Worm (Caenorhabditis elegans) whole organism, mixed stage, embryonic: Measurements from ENCODE around the gene C16C10.13.
A peak's percentile ranks its signal among the peaks of the same experiment; 100 is the strongest.

Source experiments
- bed-3 ChIP-seq: fragments of 200-800 bp; sonication (Bioruptor generic); optimal IDR thresholded peaks from 3 replicates; lab custom pipeline; 2018; ENCODE audit warnings: mild to moderate bottlenecking, missing genetic modification characterization, moderate library complexity, missing compliant biosample characterization
- blmp-1 ChIP-seq: fragments of 150-350 bp; optimal IDR thresholded peaks from 2 replicates; lab custom pipeline; 2014; ENCODE audit warnings: missing biosample characterization, missing genetic modification characterization
- ceh-39 ChIP-seq: fragments of 150-350 bp; optimal IDR thresholded peaks from 2 replicates; lab custom pipeline; 2014; ENCODE audit warnings: missing biosample characterization, missing genetic modification characterization
- ceh-43 ChIP-seq: fragments of 200-800 bp; sonication (Bioruptor generic); optimal IDR thresholded peaks from 2 replicates; lab custom pipeline; 2018; ENCODE audit warnings: mild to moderate bottlenecking, missing genetic modification characterization, moderate library complexity, missing compliant biosample characterization
- ceh-83 ChIP-seq: fragments of 200-800 bp; sonication (Bioruptor generic); optimal IDR thresholded peaks from 2 replicates; lab custom pipeline; 2018; ENCODE audit warnings: mild to moderate bottlenecking, missing genetic modification characterization, missing compliant biosample characterization
- ces-1 ChIP-seq: fragments of 150-350 bp; optimal IDR thresholded peaks from 2 replicates; lab custom pipeline; 2014; ENCODE audit warnings: missing biosample characterization, missing genetic modification reagents, missing genetic modification characterization
- drap-1 ChIP-seq: fragments of 200-800 bp; sonication (Bioruptor generic); optimal IDR thresholded peaks from 3 replicates; lab custom pipeline; 2018; ENCODE audit warnings: mild to moderate bottlenecking, missing genetic modification characterization, missing compliant biosample characterization
- elt-1 ChIP-seq: sonication (generic microtip); optimal IDR thresholded peaks from 2 replicates; lab custom pipeline; 2017; ENCODE audit warnings: missing genetic modification characterization, mild to moderate bottlenecking, missing compliant biosample characterization, antibody characterized with exemption, moderate library complexity, borderline replicate concordance; ENCODE audit not compliant: insufficient read depth
- elt-3 ChIP-seq: fragments of 150-350 bp; optimal IDR thresholded peaks from 2 replicates; lab custom pipeline; 2014; ENCODE audit warnings: missing biosample characterization, missing genetic modification characterization
- flh-1 ChIP-seq: fragments of 200-800 bp; sonication (Bioruptor generic); optimal IDR thresholded peaks from 2 replicates; lab custom pipeline; 2018; ENCODE audit warnings: mild to moderate bottlenecking, missing genetic modification characterization, moderate library complexity, missing compliant biosample characterization
- ham-2 ChIP-seq: fragments of 200-800 bp; sonication (Bioruptor generic); optimal IDR thresholded peaks from 2 replicates; lab custom pipeline; 2018; ENCODE audit warnings: mild to moderate bottlenecking, missing genetic modification characterization, missing compliant biosample characterization
- hlh-1 ChIP-seq: fragments of 150-350 bp; optimal IDR thresholded peaks from 2 replicates; lab custom pipeline; 2014; ENCODE audit warnings: missing biosample characterization, missing genetic modification reagents, missing genetic modification characterization
- lin-13 ChIP-seq: fragments of 150-350 bp; optimal IDR thresholded peaks from 2 replicates; lab custom pipeline; 2014; ENCODE audit warnings: missing biosample characterization, missing genetic modification characterization
- lin-32 ChIP-seq: fragments of 200-800 bp; sonication (Bioruptor generic); optimal IDR thresholded peaks from 2 replicates; lab custom pipeline; 2018; ENCODE audit warnings: mild to moderate bottlenecking, missing genetic modification characterization, missing compliant biosample characterization
- lsy-2 ChIP-seq: fragments of 150-350 bp; optimal IDR thresholded peaks from 2 replicates; lab custom pipeline; 2014; ENCODE audit warnings: missing biosample characterization, missing genetic modification characterization
- mab-5 ChIP-seq: fragments of 150-350 bp; optimal IDR thresholded peaks from 2 replicates; lab custom pipeline; 2014; ENCODE audit warnings: missing biosample characterization, missing genetic modification characterization
- mep-1 ChIP-seq: fragments of 150-350 bp; optimal IDR thresholded peaks from 2 replicates; lab custom pipeline; 2017; ENCODE audit warnings: missing biosample characterization, missing genetic modification reagents, missing genetic modification characterization, inconsistent platforms
- mls-2 ChIP-seq: sonication (generic microtip); optimal IDR thresholded peaks from 2 replicates; lab custom pipeline; 2016; ENCODE audit warnings: mild to moderate bottlenecking, missing genetic modification characterization, moderate library complexity, missing compliant biosample characterization
- nhr-12 ChIP-seq: fragments of 150-350 bp; optimal IDR thresholded peaks from 2 replicates; lab custom pipeline; 2014; ENCODE audit warnings: missing biosample characterization, missing genetic modification characterization
- nhr-237 ChIP-seq: fragments of 150-350 bp; optimal IDR thresholded peaks from 2 replicates; lab custom pipeline; 2014; ENCODE audit warnings: missing biosample characterization, missing genetic modification characterization
- nhr-76 ChIP-seq: sonication (generic microtip); optimal IDR thresholded peaks from 2 replicates; lab custom pipeline; 2017; ENCODE audit warnings: missing biosample characterization, missing genetic modification characterization
- pha-4 ChIP-seq: fragments of 150-350 bp; optimal IDR thresholded peaks from 2 replicates; lab custom pipeline; 2018; ENCODE audit warnings: missing biosample characterization, missing genetic modification reagents, missing genetic modification characterization
- sem-2 ChIP-seq: fragments of 200-800 bp; sonication (Bioruptor generic); optimal IDR thresholded peaks from 2 replicates; lab custom pipeline; 2018; ENCODE audit warnings: mild to moderate bottlenecking, missing genetic modification characterization, missing compliant biosample characterization
- snpc-4 ChIP-seq: fragments of 150-350 bp; optimal IDR thresholded peaks from 2 replicates; lab custom pipeline; 2014; ENCODE audit warnings: missing biosample characterization, missing genetic modification characterization
- sptf-1 ChIP-seq: sonication (generic microtip); optimal IDR thresholded peaks from 2 replicates; lab custom pipeline; 2017; ENCODE audit warnings: mild to moderate bottlenecking, missing genetic modification characterization, moderate library complexity, missing compliant biosample characterization
- tbx-8 ChIP-seq: fragments of 200-800 bp; sonication (Bioruptor generic); optimal IDR thresholded peaks from 2 replicates; lab custom pipeline; 2018; ENCODE audit warnings: mild to moderate bottlenecking, missing genetic modification characterization, moderate library complexity, missing compliant biosample characterization
- unc-120 ChIP-seq: sonication (generic microtip); optimal IDR thresholded peaks from 2 replicates; lab custom pipeline; 2017; ENCODE audit warnings: missing genetic modification characterization, missing compliant biosample characterization; ENCODE audit not compliant: poor library complexity, severe bottlenecking
- unc-39 ChIP-seq: fragments of 150-350 bp; optimal IDR thresholded peaks from 2 replicates; lab custom pipeline; 2014; ENCODE audit warnings: missing biosample characterization, missing genetic modification characterization
- unc-62 ChIP-seq: fragments of 150-350 bp; optimal IDR thresholded peaks from 2 replicates; lab custom pipeline; 2014; ENCODE audit warnings: missing biosample characterization, missing genetic modification reagents, missing genetic modification characterization
- zip-8 ChIP-seq: fragments of 150-350 bp; optimal IDR thresholded peaks from 2 replicates; lab custom pipeline; 2014; ENCODE audit warnings: missing biosample characterization, missing genetic modification characterization
- ztf-11 ChIP-seq: fragments of 150-350 bp; optimal IDR thresholded peaks from 2 replicates; lab custom pipeline; 2014; ENCODE audit warnings: missing biosample characterization, missing genetic modification characterization

Gene C16C10.13

DNA sequence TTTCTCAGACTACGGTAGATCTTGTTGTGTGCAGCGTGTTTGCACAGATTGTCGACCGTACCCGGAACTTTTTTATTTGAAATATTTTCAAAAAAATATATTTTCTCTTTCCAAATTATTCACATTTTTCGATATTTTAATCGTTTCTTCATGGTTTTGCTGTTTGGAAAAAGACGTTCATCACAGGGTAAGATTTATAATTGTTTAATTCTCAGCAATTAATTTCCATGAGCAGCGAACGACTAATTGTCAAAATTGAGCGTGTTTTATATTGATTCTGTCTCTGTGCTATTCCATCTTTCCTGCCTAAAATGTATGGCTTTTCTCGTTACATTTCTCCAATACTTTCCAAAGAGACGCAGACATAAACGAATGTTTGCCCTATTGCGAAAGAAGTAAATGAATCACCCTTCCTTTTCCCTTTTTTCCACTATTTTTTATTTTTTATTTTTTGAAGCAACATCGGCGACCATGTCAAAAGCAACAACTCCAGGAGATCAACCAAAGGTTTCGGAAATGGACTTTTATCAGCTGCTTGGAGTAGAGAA, 14.9 kb downstream of the C16C10.13 start, which contains the start of gene dnj-16:
Gene dnj-16 (plus strand): TSS at position 51 of the 548 bp plus-strand sequence.
- TF ChIP-seq ztf-11 = no peak
- peak; percentile 19 for TF ChIP-seq mep-1 (tag; lab: Kevin White, UChicago)
- TF ChIP-seq blmp-1 = no peak
- peak; percentile 11 for TF ChIP-seq lsy-2 (tag; lab: Kevin White, UChicago)
- TF ChIP-seq elt-1 (tag; lab: Kevin White, UChicago) = no peak
- TF ChIP-seq bed-3 (GFP tag; lab: Kevin White, UChicago) = no peak
- TF ChIP-seq elt-3 (tag; lab: Kevin White, UChicago) = no peak
- peak; percentile 83 for TF ChIP-seq ces-1
- TF ChIP-seq ham-2 (GFP tag; lab: Kevin White, UChicago) = no peak
- TF ChIP-seq pha-4 (tag; lab: Kevin White, UChicago) = no peak
- TF ChIP-seq mab-5 (tag; lab: Kevin White, UChicago) = no peak
- TF ChIP-seq unc-39 (tag; lab: Kevin White, UChicago) = no peak
- TF ChIP-seq flh-1 (GFP tag; lab: Kevin White, UChicago) = no peak
- no peak for TF ChIP-seq nhr-76 (tag; lab: Kevin White, UChicago)
- no peak for TF ChIP-seq lin-13 (tag; lab: Kevin White, UChicago)
- TF ChIP-seq nhr-237 (tag; lab: Kevin White, UChicago) = peak; percentile 1
- TF ChIP-seq snpc-4 = no peak
- no peak for TF ChIP-seq ceh-43
- TF ChIP-seq unc-120 (tag; lab: Kevin White, UChicago) = no peak
- no peak for TF ChIP-seq lin-32 (GFP tag; lab: Kevin White, UChicago)
- TF ChIP-seq drap-1 (GFP tag; lab: Kevin White, UChicago) = no peak

DNA sequence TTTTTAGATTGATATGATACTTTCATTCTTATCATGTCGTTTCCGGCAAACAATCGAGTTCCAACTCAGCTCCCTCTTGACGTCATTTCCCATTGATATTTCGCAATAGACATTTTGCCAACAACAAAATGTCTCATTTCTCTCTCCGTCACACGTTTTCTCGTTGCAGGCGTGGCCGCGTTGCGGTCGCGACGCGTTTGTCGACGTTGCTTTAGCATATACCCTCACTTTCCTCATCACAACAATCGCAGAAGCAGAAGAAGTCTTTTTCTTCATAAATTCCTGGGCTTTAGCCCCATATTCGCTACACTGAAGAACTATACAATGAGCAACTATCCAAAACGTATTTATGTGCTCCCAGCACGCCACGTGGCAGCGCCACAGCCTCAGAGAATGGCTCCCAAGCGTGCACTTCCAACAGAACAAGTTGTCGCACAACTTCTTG, 17.4 kb downstream of the C16C10.13 start, which contains the start of gene xbp-1:
Gene xbp-1 (plus strand): TSS at position 151 of the 445 bp plus-strand sequence.
- TF ChIP-seq mep-1 (tag; lab: Kevin White, UChicago) (peak; percentile 87), nhr-237 (tag; lab: Kevin White, UChicago) (peak; percentile 73), ham-2 (GFP tag; lab: Kevin White, UChicago) (peak; percentile 79), zip-8 (tag; lab: Kevin White, UChicago) (peak; percentile 10), mls-2 (tag; lab: Kevin White, UChicago) (no peak), hlh-1 (tag; lab: Kevin White, UChicago) (peak; percentile 41), sptf-1 (tag; lab: Kevin White, UChicago) (peak; percentile 72), unc-39 (tag; lab: Kevin White, UChicago) (no peak), lsy-2 (tag; lab: Kevin White, UChicago) (peak; percentile 77), sem-2 (GFP tag; lab: Kevin White, UChicago) (no peak), elt-3 (tag; lab: Kevin White, UChicago) (peak; percentile 20), mab-5 (tag; lab: Kevin White, UChicago) (peak; percentile 8), unc-120 (tag; lab: Kevin White, UChicago) (peak; percentile 22), ceh-39 (tag; lab: Kevin White, UChicago) (peak; percentile 59), lin-13 (tag; lab: Kevin White, UChicago) (peak; percentile 29), drap-1 (GFP tag; lab: Kevin White, UChicago) (peak; percentile 39), ztf-11 (peak; percentile 17), lin-32 (GFP tag; lab: Kevin White, UChicago) (no peak), pha-4 (tag; lab: Kevin White, UChicago) (peak; percentile 81), unc-62 (GFP tag; lab: Kevin White, UChicago) (peak; percentile 75), blmp-1 (no peak), ces-1 (peak; percentile 80)

DNA sequence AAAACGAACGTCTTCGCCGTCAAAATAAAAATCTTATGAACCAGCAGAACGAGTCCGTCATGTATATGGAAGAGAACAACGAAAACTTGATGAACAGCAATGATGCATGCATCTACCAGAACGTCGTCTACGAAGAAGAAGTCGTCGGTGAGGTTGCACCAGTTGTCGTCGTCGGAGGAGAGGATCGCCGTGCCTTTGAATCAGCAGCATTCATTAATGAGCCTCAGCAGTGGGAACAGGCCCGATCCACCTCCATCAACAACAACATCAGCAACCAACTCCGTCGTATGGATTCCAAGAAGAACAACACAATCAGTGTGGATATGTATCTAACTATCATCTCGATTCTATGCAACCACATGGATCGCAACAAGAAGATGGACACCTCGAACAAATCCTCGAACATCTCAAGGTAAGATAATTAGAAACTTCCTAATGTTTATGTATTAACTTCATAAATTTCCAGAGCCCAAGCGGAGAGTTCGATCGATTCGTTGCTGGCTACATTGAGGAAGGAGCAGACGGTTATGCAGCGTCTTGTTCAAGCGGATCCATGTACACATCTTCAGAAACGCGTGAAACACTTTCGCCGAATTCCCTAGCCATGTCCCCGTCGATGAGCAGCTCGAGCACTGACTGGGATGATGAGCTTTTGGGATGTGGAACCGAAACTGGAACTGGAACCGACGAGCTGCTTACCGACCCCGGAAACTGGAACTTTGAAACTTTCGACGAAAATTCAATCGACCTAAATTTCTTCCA, 18.3 kb downstream of the C16C10.13 start:
- TF ChIP-seq ceh-83 (GFP tag; lab: Kevin White, UChicago) = no peak
- no peak for TF ChIP-seq nhr-237 (tag; lab: Kevin White, UChicago)
- TF ChIP-seq sem-2 (GFP tag; lab: Kevin White, UChicago) = no peak
- TF ChIP-seq ztf-11 = no peak
- TF ChIP-seq unc-120 (tag; lab: Kevin White, UChicago) = no peak
- no peak for TF ChIP-seq tbx-8
- TF ChIP-seq nhr-12 (tag; lab: Kevin White, UChicago) = no peak
- no peak for TF ChIP-seq hlh-1 (tag; lab: Kevin White, UChicago)
- TF ChIP-seq zip-8 (tag; lab: Kevin White, UChicago) = no peak
- no peak for TF ChIP-seq mab-5 (tag; lab: Kevin White, UChicago)
- TF ChIP-seq unc-39 (tag; lab: Kevin White, UChicago) = no peak
- no peak for TF ChIP-seq drap-1 (GFP tag; lab: Kevin White, UChicago)
- TF ChIP-seq snpc-4 = no peak
- TF ChIP-seq mls-2 (tag; lab: Kevin White, UChicago) = no peak
- TF ChIP-seq ces-1 = no peak
- no peak for TF ChIP-seq bed-3 (GFP tag; lab: Kevin White, UChicago)
- no peak for TF ChIP-seq lin-32 (GFP tag; lab: Kevin White, UChicago)
- TF ChIP-seq, all 35 proteins: peak for 0
